Fruit fly (Drosophila melanogaster) whole organism, prepupa: Measurements from ENCODE around the gene Task7.

ENCODE experiments used
- CG10631 ChIP-seq: fragments of 200-800 bp; sonication (Bioruptor generic); optimal IDR thresholded peaks from 2 replicates; lab custom pipeline; 2016; ENCODE audit warnings: missing biosample characterization, missing genetic modification characterization
- CG10669 ChIP-seq: fragments of 200-800 bp; sonication (Bioruptor generic); optimal IDR thresholded peaks from 3 replicates; lab custom pipeline; 2018; ENCODE audit warnings: missing biosample characterization, mild to moderate bottlenecking, missing genetic modification characterization, moderate library complexity
- CG11294 ChIP-seq: fragments of 200-800 bp; sonication (Bioruptor generic); IDR thresholded peaks from 2 replicates; pipeline ENCODE4 v1.3.6; 2022; ENCODE audit warnings: missing biosample characterization, missing genetic modification characterization
- CG11762 ChIP-seq: fragments of 200-800 bp; sonication (Bioruptor generic); optimal IDR thresholded peaks from 3 replicates; lab custom pipeline; 2016; ENCODE audit warnings: missing biosample characterization, missing genetic modification characterization; ENCODE audit not compliant: insufficient read depth
- CG15336 ChIP-seq: fragments of 200-800 bp; sonication (Bioruptor generic); IDR thresholded peaks from 2 replicates; pipeline ENCODE4 v1.3.6; 2022; ENCODE audit warnings: missing biosample characterization, missing genetic modification characterization
- CG3032 ChIP-seq: fragments of 200-800 bp; optimal IDR thresholded peaks from 2 replicates; lab custom pipeline; 2019; ENCODE audit warnings: missing biosample characterization, mild to moderate bottlenecking, missing genetic modification characterization, moderate library complexity
- CG32006 ChIP-seq: fragments of 200-800 bp; sonication (Bioruptor generic); optimal IDR thresholded peaks from 3 replicates; lab custom pipeline; 2017; ENCODE audit warnings: missing biosample characterization, mild to moderate bottlenecking, missing genetic modification characterization
- CG3919 ChIP-seq: fragments of 200-800 bp; sonication (Bioruptor generic); optimal IDR thresholded peaks from 3 replicates; lab custom pipeline; 2016; ENCODE audit warnings: missing biosample characterization, missing genetic modification characterization
- CG4318 ChIP-seq: fragments of 200-800 bp; sonication (Bioruptor generic); optimal IDR thresholded peaks from 3 replicates; lab custom pipeline; 2017; ENCODE audit warnings: missing biosample characterization, mild to moderate bottlenecking, missing genetic modification characterization
- CG6163 ChIP-seq: fragments of 200-800 bp; sonication (Bioruptor generic); IDR thresholded peaks from 3 replicates; pipeline ENCODE4 v1.3.6; 2022; ENCODE audit warnings: missing biosample characterization, missing genetic modification characterization
- CG6276 ChIP-seq: fragments of 200-800 bp; sonication (Bioruptor generic); optimal IDR thresholded peaks from 2 replicates; lab custom pipeline; 2017; ENCODE audit warnings: missing biosample characterization, mild to moderate bottlenecking, missing genetic modification characterization
- CG6808 ChIP-seq: fragments of 200-800 bp; sonication (Bioruptor generic); optimal IDR thresholded peaks from 3 replicates; lab custom pipeline; 2017; ENCODE audit warnings: missing biosample characterization, missing genetic modification characterization, mild to moderate bottlenecking, moderate library complexity, missing genetic modification reagents
- CG8119 ChIP-seq: fragments of 200-800 bp; sonication (Bioruptor generic); IDR thresholded peaks from 3 replicates; pipeline ENCODE4 v1.3.6; 2022; ENCODE audit warnings: missing biosample characterization, missing genetic modification characterization
- CG8319 ChIP-seq: fragments of 200-800 bp; sonication (Bioruptor generic); optimal IDR thresholded peaks from 3 replicates; lab custom pipeline; 2016; ENCODE audit warnings: missing biosample characterization, missing genetic modification characterization
- CG8632 ChIP-seq: fragments of 200-800 bp; sonication (Bioruptor generic); optimal IDR thresholded peaks from 3 replicates; lab custom pipeline; 2016; ENCODE audit warnings: missing biosample characterization, missing genetic modification characterization
- CG9139 ChIP-seq: fragments of 200-800 bp; sonication (Bioruptor generic); optimal IDR thresholded peaks from 3 replicates; lab custom pipeline; 2017; ENCODE audit warnings: missing biosample characterization, mild to moderate bottlenecking, missing genetic modification characterization
- Eip75B ChIP-seq: fragments of 200-800 bp; sonication (Bioruptor generic); optimal IDR thresholded peaks from 3 replicates; lab custom pipeline; 2016; ENCODE audit warnings: missing biosample characterization, missing genetic modification characterization
- Eip78C ChIP-seq: fragments of 200-800 bp; sonication (Bioruptor generic); peaks from one replicate; lab custom pipeline; 2016; ENCODE audit warnings: missing biosample characterization, missing genetic modification characterization
- Eip93F ChIP-seq: fragments of 200-800 bp; sonication (Bioruptor generic); optimal IDR thresholded peaks from 2 replicates; lab custom pipeline; 2016; ENCODE audit warnings: missing biosample characterization, mild to moderate bottlenecking, missing genetic modification characterization
- Ets21C ChIP-seq: fragments of 200-800 bp; sonication (Bioruptor generic); optimal IDR thresholded peaks from 3 replicates; lab custom pipeline; 2016; ENCODE audit warnings: missing biosample characterization, missing genetic modification characterization
- Ets96B ChIP-seq: fragments of 200-800 bp; optimal IDR thresholded peaks from 2 replicates; lab custom pipeline; 2019; ENCODE audit warnings: missing biosample characterization, mild to moderate bottlenecking, missing genetic modification characterization, moderate library complexity
- Hr38 ChIP-seq: sonication (Bioruptor generic); optimal IDR thresholded peaks from 2 replicates; lab custom pipeline; 2016; ENCODE audit warnings: missing biosample characterization, missing genetic modification characterization
- Hr39 ChIP-seq: fragments of 200-800 bp; sonication (Bioruptor generic); optimal IDR thresholded peaks from 2 replicates; lab custom pipeline; 2016; ENCODE audit warnings: missing biosample characterization, missing genetic modification characterization
- Hr4 ChIP-seq: fragments of 200-800 bp; sonication (Bioruptor generic); optimal IDR thresholded peaks from 3 replicates; lab custom pipeline; 2016; ENCODE audit warnings: missing biosample characterization, missing genetic modification characterization
- Lpt ChIP-seq: fragments of 200-800 bp; sonication (Bioruptor generic); optimal IDR thresholded peaks from 3 replicates; lab custom pipeline; 2016; ENCODE audit warnings: missing biosample characterization, missing genetic modification characterization
- Met ChIP-seq: fragments of 200-800 bp; sonication (Bioruptor generic); optimal IDR thresholded peaks from 3 replicates; lab custom pipeline; 2016; ENCODE audit warnings: missing biosample characterization, missing genetic modification characterization
- Smox ChIP-seq: fragments of 200-800 bp; sonication (Bioruptor generic); optimal IDR thresholded peaks from 3 replicates; lab custom pipeline; 2016; ENCODE audit warnings: missing biosample characterization, missing genetic modification characterization
- Sox102F ChIP-seq: fragments of 200-800 bp; sonication (Bioruptor generic); optimal IDR thresholded peaks from 2 replicates; lab custom pipeline; 2016; ENCODE audit warnings: missing biosample characterization, mild to moderate bottlenecking, missing genetic modification characterization
- Sox14 ChIP-seq: fragments of 200-800 bp; sonication (Bioruptor generic); optimal IDR thresholded peaks from 3 replicates; lab custom pipeline; 2016; ENCODE audit warnings: missing biosample characterization, missing genetic modification characterization
- achi ChIP-seq: fragments of 200-800 bp; sonication (Bioruptor generic); optimal IDR thresholded peaks from 3 replicates; lab custom pipeline; 2016; ENCODE audit warnings: missing biosample characterization, missing genetic modification characterization
- dac ChIP-seq: fragments of 200-800 bp; sonication (Bioruptor generic); optimal IDR thresholded peaks from 2 replicates; lab custom pipeline; 2017; ENCODE audit warnings: missing biosample characterization, mild to moderate bottlenecking, missing genetic modification characterization
- dsx ChIP-seq: fragments of 200-800 bp; optimal IDR thresholded peaks from 3 replicates; lab custom pipeline; 2019; ENCODE audit warnings: missing biosample characterization, mild to moderate bottlenecking, missing genetic modification characterization, moderate library complexity; ENCODE audit not compliant: poor library complexity, severe bottlenecking
- eg ChIP-seq: fragments of 200-800 bp; sonication (Bioruptor generic); IDR thresholded peaks from 3 replicates; pipeline ENCODE4 v1.3.6; 2022; ENCODE audit warnings: missing biosample characterization, missing genetic modification characterization
- esn ChIP-seq: fragments of 200-800 bp; sonication (Bioruptor generic); optimal IDR thresholded peaks from 2 replicates; lab custom pipeline; 2016; ENCODE audit warnings: missing biosample characterization, mild to moderate bottlenecking, missing genetic modification characterization, moderate library complexity
- fd59A ChIP-seq: fragments of 200-800 bp; sonication (Bioruptor generic); optimal IDR thresholded peaks from 2 replicates; lab custom pipeline; 2017; ENCODE audit warnings: missing biosample characterization, mild to moderate bottlenecking, missing genetic modification characterization, missing genetic modification reagents
- fd85E ChIP-seq: fragments of 200-800 bp; sonication (Bioruptor generic); optimal IDR thresholded peaks from 3 replicates; lab custom pipeline; 2016; ENCODE audit warnings: missing biosample characterization, missing genetic modification characterization
- fkh ChIP-seq: fragments of 200-800 bp; sonication (Bioruptor generic); optimal IDR thresholded peaks from 3 replicates; lab custom pipeline; 2017; ENCODE audit warnings: missing biosample characterization, mild to moderate bottlenecking, missing genetic modification characterization, moderate library complexity
- net ChIP-seq: fragments of 200-800 bp; sonication (Bioruptor generic); optimal IDR thresholded peaks from 3 replicates; lab custom pipeline; 2016; ENCODE audit warnings: missing biosample characterization, missing genetic modification characterization
- pdm3 ChIP-seq: fragments of 200-800 bp; sonication (Bioruptor generic); optimal IDR thresholded peaks from 3 replicates; lab custom pipeline; 2016; ENCODE audit warnings: missing biosample characterization, missing genetic modification characterization
- spab ChIP-seq: fragments of 200-800 bp; sonication (Bioruptor generic); optimal IDR thresholded peaks from 2 replicates; lab custom pipeline; 2017; ENCODE audit warnings: missing biosample characterization, mild to moderate bottlenecking, missing genetic modification characterization, missing genetic modification reagents
- svp ChIP-seq: fragments of 200-800 bp; sonication (Bioruptor generic); peaks from one replicate; lab custom pipeline; 2016; ENCODE audit warnings: missing biosample characterization, missing genetic modification characterization

Gene Task7

dm6 chr3R:9434543-9435407 is 22.7 kb upstream of the Task7 start (continued):
- no peak for TF ChIP-seq Sox102F (GFP tag; lab: Kevin White, UChicago)
- TF ChIP-seq esn (GFP tag; lab: Kevin White, UChicago), result peak; percentile 41
- no peak for TF ChIP-seq CG6808 (GFP tag; lab: Kevin White, UChicago)
- peak; percentile 36 for TF ChIP-seq CG10631 (GFP tag; lab: Kevin White, UChicago)
- peak; percentile 85 for TF ChIP-seq CG6276 (GFP tag; lab: Kevin White, UChicago)
- no peak for TF ChIP-seq Hr38 (GFP tag; lab: Kevin White, UChicago)
- TF ChIP-seq Ets21C, result no peak
- peak; percentile 88 for TF ChIP-seq CG11294
- TF ChIP-seq dsx, result no peak
- TF ChIP-seq, all 60 proteins: peak for 37

dm6 chr3R:9433774-9434173 is 21.7 kb upstream of the Task7 start:
- no peak for TF ChIP-seq Hr39

- TF ChIP-seq fkh, result no peak
- TF ChIP-seq Sox102F (GFP tag; lab: Kevin White, UChicago), result no peak
- TF ChIP-seq CG8119 (GFP tag; lab: Robert Waterston, UW), result no peak
- no peak for TF ChIP-seq Hr4 (GFP tag; lab: Kevin White, UChicago)
- TF ChIP-seq Eip78C (GFP tag; lab: Kevin White, UChicago), result peak; percentile 27
- TF ChIP-seq, all 60 proteins: peak for 1
These were observed 21.2 kb upstream of the Task7 start for dm6 chr3R:9433270-9433669.

- TF ChIP-seq achi (GFP tag; lab: Kevin White, UChicago), result peak; percentile 33
- TF ChIP-seq Eip93F, result no peak
- TF ChIP-seq CG9139 (GFP tag; lab: Kevin White, UChicago), result no peak
- TF ChIP-seq Eip75B (GFP tag; lab: Kevin White, UChicago), result no peak
- peak; percentile 2 for TF ChIP-seq pdm3
- TF ChIP-seq CG6163 (GFP tag; lab: Robert Waterston, UW), result 0 out of 3 replicates have a peak, but pooled peaks have one; percentile 10
- TF ChIP-seq fd59A (GFP tag; lab: Kevin White, UChicago), result no peak
- no peak for TF ChIP-seq svp
- TF ChIP-seq CG8632 (GFP tag; lab: Kevin White, UChicago), result no peak
- TF ChIP-seq CG11294, result no peak
- TF ChIP-seq CG8319, result no peak
- 0 out of 3 replicates have a peak, but pooled peaks have one; percentile 50 for TF ChIP-seq eg (GFP tag; lab: Robert Waterston, UW)
- TF ChIP-seq Ets96B (tag; lab: Kevin White, UChicago), result peak; percentile 7
- TF ChIP-seq fd85E, result no peak
- peak; percentile 26 for TF ChIP-seq CG6276 (GFP tag; lab: Kevin White, UChicago)
- no peak for TF ChIP-seq spab (GFP tag; lab: Kevin White, UChicago)
- peak; percentile 32 for TF ChIP-seq net (GFP tag; lab: Kevin White, UChicago)
- peak; percentile 7 for TF ChIP-seq CG10631 (GFP tag; lab: Kevin White, UChicago)
- no peak for TF ChIP-seq CG3032 (tag; lab: Kevin White, UChicago)
- TF ChIP-seq esn (GFP tag; lab: Kevin White, UChicago), result no peak
- TF ChIP-seq CG10669 (GFP tag; lab: Kevin White, UChicago), result no peak
- TF ChIP-seq Smox (GFP tag; lab: Kevin White, UChicago), result no peak
- TF ChIP-seq CG3919 (GFP tag; lab: Kevin White, UChicago), result peak; percentile 24
- TF ChIP-seq Hr4 (GFP tag; lab: Kevin White, UChicago), result peak; percentile 50
- TF ChIP-seq dac, result no peak
- peak; percentile 10 for TF ChIP-seq fkh
- no peak for TF ChIP-seq CG11762 (GFP tag; lab: Kevin White, UChicago)
- TF ChIP-seq Eip78C (GFP tag; lab: Kevin White, UChicago), result peak; percentile 37
- TF ChIP-seq CG15336, result peak; percentile 56
- TF ChIP-seq Met (GFP tag; lab: Kevin White, UChicago), result no peak
- peak; percentile 53 for TF ChIP-seq CG32006
- TF ChIP-seq CG4318 (GFP tag; lab: Kevin White, UChicago), result no peak
- peak; percentile 10 for TF ChIP-seq Sox14 (GFP tag; lab: Kevin White, UChicago)
- TF ChIP-seq Lpt (GFP tag; lab: Kevin White, UChicago), result peak; percentile 17
These were observed 18.5 kb upstream of the Task7 start for dm6 chr3R:9430344-9431253.
